Worm (Caenorhabditis elegans) whole organism, mixed stage, embryonic: ENCODE results near the gene C10C6.7.

Experiments used
- M03D4.4 ChIP-seq: sonication (generic microtip); optimal IDR thresholded peaks from 2 replicates; lab custom pipeline; 2017; ENCODE audit warnings: mild to moderate bottlenecking, missing genetic modification characterization, missing compliant biosample characterization
- blmp-1 ChIP-seq: fragments of 150-350 bp; optimal IDR thresholded peaks from 2 replicates; lab custom pipeline; 2014; ENCODE audit warnings: missing biosample characterization, missing genetic modification characterization
- ceh-39 ChIP-seq: fragments of 150-350 bp; optimal IDR thresholded peaks from 2 replicates; lab custom pipeline; 2014; ENCODE audit warnings: missing biosample characterization, missing genetic modification characterization
- ceh-83 ChIP-seq: fragments of 200-800 bp; sonication (Bioruptor generic); optimal IDR thresholded peaks from 2 replicates; lab custom pipeline; 2018; ENCODE audit warnings: mild to moderate bottlenecking, missing genetic modification characterization, missing compliant biosample characterization
- ces-1 ChIP-seq: fragments of 150-350 bp; optimal IDR thresholded peaks from 2 replicates; lab custom pipeline; 2014; ENCODE audit warnings: missing biosample characterization, missing genetic modification reagents, missing genetic modification characterization
- cnd-1 ChIP-seq: fragments of 200-800 bp; sonication (Bioruptor generic); optimal IDR thresholded peaks from 2 replicates; lab custom pipeline; 2018; ENCODE audit warnings: mild to moderate bottlenecking, missing genetic modification characterization, missing compliant biosample characterization
- drap-1 ChIP-seq: fragments of 200-800 bp; sonication (Bioruptor generic); optimal IDR thresholded peaks from 3 replicates; lab custom pipeline; 2018; ENCODE audit warnings: mild to moderate bottlenecking, missing genetic modification characterization, missing compliant biosample characterization
- elt-1 ChIP-seq: sonication (generic microtip); optimal IDR thresholded peaks from 2 replicates; lab custom pipeline; 2017; ENCODE audit warnings: missing genetic modification characterization, mild to moderate bottlenecking, missing compliant biosample characterization, antibody characterized with exemption, moderate library complexity, borderline replicate concordance; ENCODE audit not compliant: insufficient read depth
- elt-3 ChIP-seq: fragments of 150-350 bp; optimal IDR thresholded peaks from 2 replicates; lab custom pipeline; 2014; ENCODE audit warnings: missing biosample characterization, missing genetic modification characterization
- ham-2 ChIP-seq: fragments of 200-800 bp; sonication (Bioruptor generic); optimal IDR thresholded peaks from 2 replicates; lab custom pipeline; 2018; ENCODE audit warnings: mild to moderate bottlenecking, missing genetic modification characterization, missing compliant biosample characterization
- hlh-1 ChIP-seq: fragments of 150-350 bp; optimal IDR thresholded peaks from 2 replicates; lab custom pipeline; 2014; ENCODE audit warnings: missing biosample characterization, missing genetic modification reagents, missing genetic modification characterization
- lin-32 ChIP-seq: fragments of 200-800 bp; sonication (Bioruptor generic); optimal IDR thresholded peaks from 2 replicates; lab custom pipeline; 2018; ENCODE audit warnings: mild to moderate bottlenecking, missing genetic modification characterization, missing compliant biosample characterization
- lsy-2 ChIP-seq: fragments of 150-350 bp; optimal IDR thresholded peaks from 2 replicates; lab custom pipeline; 2014; ENCODE audit warnings: missing biosample characterization, missing genetic modification characterization
- mab-5 ChIP-seq: fragments of 150-350 bp; optimal IDR thresholded peaks from 2 replicates; lab custom pipeline; 2014; ENCODE audit warnings: missing biosample characterization, missing genetic modification characterization
- mep-1 ChIP-seq: fragments of 150-350 bp; optimal IDR thresholded peaks from 2 replicates; lab custom pipeline; 2017; ENCODE audit warnings: missing biosample characterization, missing genetic modification reagents, missing genetic modification characterization, inconsistent platforms
- mls-2 ChIP-seq: sonication (generic microtip); optimal IDR thresholded peaks from 2 replicates; lab custom pipeline; 2016; ENCODE audit warnings: mild to moderate bottlenecking, missing genetic modification characterization, moderate library complexity, missing compliant biosample characterization
- nhr-12 ChIP-seq: fragments of 150-350 bp; optimal IDR thresholded peaks from 2 replicates; lab custom pipeline; 2014; ENCODE audit warnings: missing biosample characterization, missing genetic modification characterization
- nhr-2 ChIP-seq: fragments of 150-350 bp; optimal IDR thresholded peaks from 2 replicates; lab custom pipeline; 2014; ENCODE audit warnings: missing biosample characterization, missing genetic modification characterization
- nhr-28 ChIP-seq: fragments of 150-350 bp; optimal IDR thresholded peaks from 2 replicates; lab custom pipeline; 2014; ENCODE audit warnings: missing biosample characterization, missing genetic modification characterization
- nhr-76 ChIP-seq: sonication (generic microtip); optimal IDR thresholded peaks from 2 replicates; lab custom pipeline; 2017; ENCODE audit warnings: missing biosample characterization, missing genetic modification characterization
- sem-2 ChIP-seq: fragments of 200-800 bp; sonication (Bioruptor generic); optimal IDR thresholded peaks from 2 replicates; lab custom pipeline; 2018; ENCODE audit warnings: mild to moderate bottlenecking, missing genetic modification characterization, missing compliant biosample characterization
- sptf-1 ChIP-seq: sonication (generic microtip); optimal IDR thresholded peaks from 2 replicates; lab custom pipeline; 2017; ENCODE audit warnings: mild to moderate bottlenecking, missing genetic modification characterization, moderate library complexity, missing compliant biosample characterization
- tbx-8 ChIP-seq: fragments of 200-800 bp; sonication (Bioruptor generic); optimal IDR thresholded peaks from 2 replicates; lab custom pipeline; 2018; ENCODE audit warnings: mild to moderate bottlenecking, missing genetic modification characterization, moderate library complexity, missing compliant biosample characterization
- unc-120 ChIP-seq: sonication (generic microtip); optimal IDR thresholded peaks from 2 replicates; lab custom pipeline; 2017; ENCODE audit warnings: missing genetic modification characterization, missing compliant biosample characterization; ENCODE audit not compliant: poor library complexity, severe bottlenecking
- unc-39 ChIP-seq: fragments of 150-350 bp; optimal IDR thresholded peaks from 2 replicates; lab custom pipeline; 2014; ENCODE audit warnings: missing biosample characterization, missing genetic modification characterization
- unc-62 ChIP-seq: fragments of 150-350 bp; optimal IDR thresholded peaks from 2 replicates; lab custom pipeline; 2014; ENCODE audit warnings: missing biosample characterization, missing genetic modification reagents, missing genetic modification characterization
- zip-8 ChIP-seq: fragments of 150-350 bp; optimal IDR thresholded peaks from 2 replicates; lab custom pipeline; 2014; ENCODE audit warnings: missing biosample characterization, missing genetic modification characterization
- ztf-11 ChIP-seq: fragments of 150-350 bp; optimal IDR thresholded peaks from 2 replicates; lab custom pipeline; 2014; ENCODE audit warnings: missing biosample characterization, missing genetic modification characterization

Gene C10C6.7

ce11 chrIV:11469698-11470591, 2.6 kb upstream of the C10C6.7 start, which contains the start of the genes C10C6.13 and wht-2:
Gene C10C6.13 (minus strand): TSS chrIV:11469748.
Gene wht-2 (plus strand): TSS chrIV:11470436.
- TF ChIP-seq zip-8 (tag; lab: Kevin White, UChicago): no peak
- TF ChIP-seq, all 35 proteins: peak for 0

- TF ChIP-seq unc-120 (tag; lab: Kevin White, UChicago) (no peak), lin-32 (GFP tag; lab: Kevin White, UChicago) (no peak), sem-2 (GFP tag; lab: Kevin White, UChicago) (no peak), drap-1 (GFP tag; lab: Kevin White, UChicago) (no peak), nhr-28 (no peak), mls-2 (no peak), elt-1 (tag; lab: Kevin White, UChicago) (no peak), unc-62 (GFP tag; lab: Kevin White, UChicago) (no peak), ceh-39 (tag; lab: Kevin White, UChicago) (no peak), lsy-2 (no peak), sptf-1 (tag; lab: Kevin White, UChicago) (no peak), cnd-1 (tag; lab: Kevin White, UChicago) (no peak), hlh-1 (tag; lab: Kevin White, UChicago) (no peak), nhr-76 (tag; lab: Kevin White, UChicago) (no peak), ceh-83 (GFP tag; lab: Kevin White, UChicago) (no peak), tbx-8 (GFP tag; lab: Kevin White, UChicago) (no peak), elt-3 (tag; lab: Kevin White, UChicago) (no peak), blmp-1 (tag; lab: Kevin White, UChicago) (no peak)
Observed at ce11 chrIV:11465125-11465524, 2.2 kb downstream of the C10C6.7 start, which contains the start of gene C10C6.3. Gene C10C6.3 (minus strand): TSS chrIV:11465225.

ce11 chrIV:11461335-11461734, 6.0 kb downstream of the C10C6.7 start:
- TF ChIP-seq ces-1 (GFP tag; lab: Kevin White, UChicago) (no peak), elt-3 (tag; lab: Kevin White, UChicago) (no peak), lsy-2 (no peak), unc-39 (no peak)

- TF ChIP-seq lsy-2: no peak
- TF ChIP-seq, all 35 proteins: peak for 0
Observed at ce11 chrIV:11459684-11460083, 7.6 kb downstream of the C10C6.7 start, which contains the start of gene npr-3. Gene npr-3 (plus strand): TSS chrIV:11459984.

ce11 chrIV:11458700-11459263, 8.5 kb downstream of the C10C6.7 start:
- TF ChIP-seq nhr-76 (tag; lab: Kevin White, UChicago) (no peak), unc-39 (no peak), elt-1 (tag; lab: Kevin White, UChicago) (no peak), cnd-1 (tag; lab: Kevin White, UChicago) (no peak), elt-3 (tag; lab: Kevin White, UChicago) (no peak), mep-1 (tag; lab: Kevin White, UChicago) (no peak), ztf-11 (tag; lab: Kevin White, UChicago) (no peak), blmp-1 (tag; lab: Kevin White, UChicago) (no peak), drap-1 (GFP tag; lab: Kevin White, UChicago) (no peak), lsy-2 (no peak), mab-5 (no peak), nhr-2 (tag; lab: Kevin White, UChicago) (no peak), nhr-12 (tag; lab: Kevin White, UChicago) (no peak)

- no peak for TF ChIP-seq M03D4.4 (tag; lab: Kevin White, UChicago)
- no peak for TF ChIP-seq ham-2 (GFP tag; lab: Kevin White, UChicago)
- no peak for TF ChIP-seq zip-8 (tag; lab: Kevin White, UChicago)
- TF ChIP-seq unc-62 (GFP tag; lab: Kevin White, UChicago): no peak
- TF ChIP-seq lin-32 (GFP tag; lab: Kevin White, UChicago): no peak
Observed at ce11 chrIV:11455824-11456223, 11.5 kb downstream of the C10C6.7 start.
